Worm (Caenorhabditis elegans): Measurements from ENCODE around the gene rfc-2.
"Not testable (repeated sequence)": the region's sequence is repeated elsewhere in the genome, so short reads cannot be mapped to it uniquely, and the experiment has no call there.

rfc-2 gene

ce11 chrIV:1346981-1347380 lies at the start of gene rfc-2:
Gene rfc-2 (plus strand): TSS chrIV:1347314.
- TF ChIP-seq scrt-1 (GFP tag; IDR thresholded peaks at IDR 0.05): no peak
- no peak for TF ChIP-seq B0310.2 (tag; optimal IDR thresholded peaks at IDR 0.05)
- TF ChIP-seq hmbx-1 (tag; optimal IDR thresholded peaks at IDR 0.05): no peak
- no peak for TF ChIP-seq ets-7 (tag; optimal IDR thresholded peaks at IDR 0.05)
- no peak for TF ChIP-seq F13C5.2 (tag; optimal IDR thresholded peaks at IDR 0.05)
- no peak for TF ChIP-seq hmg-4 (GFP tag; optimal IDR thresholded peaks at IDR 0.05)
- no peak for TF ChIP-seq ceh-36 (tag; optimal IDR thresholded peaks at IDR 0.05)
- TF ChIP-seq pes-1 (GFP tag; IDR thresholded peaks at IDR 0.05): no peak
- no peak for TF ChIP-seq tbx-37 (GFP tag; conservative IDR thresholded peaks at IDR 0.05)
- no peak for TF ChIP-seq tra-4 (tag; optimal IDR thresholded peaks at IDR 0.05)
- TF ChIP-seq aly-1 (tag; optimal IDR thresholded peaks at IDR 0.05): no peak
- no peak for TF ChIP-seq tbx-11 (GFP tag; IDR thresholded peaks at IDR 0.05)
- no peak for TF ChIP-seq sea-1 (GFP tag; conservative IDR thresholded peaks at IDR 0.05)
- TF ChIP-seq ama-1 (optimal IDR thresholded peaks at IDR 0.05): no peak
- no peak for TF ChIP-seq ceh-13 (GFP tag; optimal IDR thresholded peaks at IDR 0.05)
- no peak for TF ChIP-seq hnd-1 (tag; optimal IDR thresholded peaks at IDR 0.05)
- no peak for TF ChIP-seq flt-1 (GFP tag; IDR thresholded peaks at IDR 0.05)

- no peak for TF ChIP-seq sea-1 (GFP tag; conservative IDR thresholded peaks at IDR 0.05)
- no peak for TF ChIP-seq hmbx-1 (tag; optimal IDR thresholded peaks at IDR 0.05)
- TF ChIP-seq ama-1 (optimal IDR thresholded peaks at IDR 0.05): no peak
- TF ChIP-seq tra-4 (tag; optimal IDR thresholded peaks at IDR 0.05): no peak
- no peak for TF ChIP-seq tbx-11 (GFP tag; IDR thresholded peaks at IDR 0.05)
- TF ChIP-seq flt-1 (GFP tag; IDR thresholded peaks at IDR 0.05): no peak
- TF ChIP-seq ceh-36 (tag; optimal IDR thresholded peaks at IDR 0.05): no peak
- TF ChIP-seq B0310.2 (tag; optimal IDR thresholded peaks at IDR 0.05): no peak
- no peak for TF ChIP-seq hmg-4 (GFP tag; optimal IDR thresholded peaks at IDR 0.05)
- no peak for TF ChIP-seq hnd-1 (tag; optimal IDR thresholded peaks at IDR 0.05)
- TF ChIP-seq ceh-13 (GFP tag; optimal IDR thresholded peaks at IDR 0.05): no peak
- no peak for TF ChIP-seq tbx-37 (GFP tag; conservative IDR thresholded peaks at IDR 0.05)
- no peak for TF ChIP-seq pes-1 (GFP tag; IDR thresholded peaks at IDR 0.05)
- no peak for TF ChIP-seq scrt-1 (GFP tag; IDR thresholded peaks at IDR 0.05)
- no peak for TF ChIP-seq F13C5.2 (tag; optimal IDR thresholded peaks at IDR 0.05)
- no peak for TF ChIP-seq aly-1 (tag; optimal IDR thresholded peaks at IDR 0.05)
- no peak for TF ChIP-seq ets-7 (tag; optimal IDR thresholded peaks at IDR 0.05)
Observed at ce11 chrIV:1298984-1299383, 48.1 kb upstream of the rfc-2 start.

ce11 chrIV:1309600-1310207 lies 37.4 kb upstream of the rfc-2 start, which contains the start of the genes ddx-46 and F53H1.4:
Gene ddx-46 (minus strand): TSS chrIV:1309650.
Gene F53H1.4 (plus strand): TSS chrIV:1310166.
- 0 out of 2 replicates have a peak, but pooled peaks have one; percentile 39 for TF ChIP-seq pes-1 (GFP tag; IDR thresholded peaks at IDR 0.05)
- TF ChIP-seq ama-1 (optimal IDR thresholded peaks at IDR 0.05): no peak

ce11 chrIV:1310337-1310736 lies 36.8 kb upstream of the rfc-2 start:
- TF ChIP-seq tbx-11 (GFP tag; IDR thresholded peaks at IDR 0.05) (no peak), flt-1 (GFP tag; IDR thresholded peaks at IDR 0.05) (no peak), B0310.2 (tag; optimal IDR thresholded peaks at IDR 0.05) (no peak), hmg-4 (GFP tag; optimal IDR thresholded peaks at IDR 0.05) (no peak)

- no peak for TF ChIP-seq hnd-1 (tag; optimal IDR thresholded peaks at IDR 0.05)
- TF ChIP-seq aly-1 (tag; optimal IDR thresholded peaks at IDR 0.05): no peak
- TF ChIP-seq F13C5.2 (tag; optimal IDR thresholded peaks at IDR 0.05): no peak
- no peak for TF ChIP-seq tra-4 (tag; optimal IDR thresholded peaks at IDR 0.05)
- TF ChIP-seq ama-1 (optimal IDR thresholded peaks at IDR 0.05): no peak
- no peak for TF ChIP-seq B0310.2 (tag; optimal IDR thresholded peaks at IDR 0.05)
- no peak for TF ChIP-seq scrt-1 (GFP tag; IDR thresholded peaks at IDR 0.05)
- no peak for TF ChIP-seq hmg-4 (GFP tag; optimal IDR thresholded peaks at IDR 0.05)
- no peak for TF ChIP-seq ets-7 (tag; optimal IDR thresholded peaks at IDR 0.05)
- TF ChIP-seq ceh-36 (tag; optimal IDR thresholded peaks at IDR 0.05): no peak
- TF ChIP-seq flt-1 (GFP tag; IDR thresholded peaks at IDR 0.05): no peak
- TF ChIP-seq tbx-11 (GFP tag; IDR thresholded peaks at IDR 0.05): no peak
- no peak for TF ChIP-seq hmbx-1 (tag; optimal IDR thresholded peaks at IDR 0.05)
- no peak for TF ChIP-seq ceh-13 (GFP tag; optimal IDR thresholded peaks at IDR 0.05)
- TF ChIP-seq sea-1 (GFP tag; conservative IDR thresholded peaks at IDR 0.05): no peak
- no peak for TF ChIP-seq tbx-37 (GFP tag; conservative IDR thresholded peaks at IDR 0.05)
Observed at ce11 chrIV:1328682-1329212, 18.4 kb upstream of the rfc-2 start, which contains the start of gene F53H1.3. Gene F53H1.3 (plus strand): TSS chrIV:1329162.

ce11 chrIV:1340788-1341187 lies 6.3 kb upstream of the rfc-2 start, which contains the start of gene F58F6.6:
Gene F58F6.6 (plus strand): TSS chrIV:1341088.
- TF ChIP-seq ceh-13 (GFP tag; optimal IDR thresholded peaks at IDR 0.05); hmg-4 (GFP tag; optimal IDR thresholded peaks at IDR 0.05); F13C5.2 (tag; optimal IDR thresholded peaks at IDR 0.05): not testable (repeated sequence)

- not testable (repeated sequence) for TF ChIP-seq aly-1 (tag; optimal IDR thresholded peaks at IDR 0.05); tbx-11 (GFP tag; IDR thresholded peaks at IDR 0.05); flt-1 (GFP tag; IDR thresholded peaks at IDR 0.05)
Observed at ce11 chrIV:1343379-1343778, 3.7 kb upstream of the rfc-2 start, which contains the start of gene F58F6.5. Gene F58F6.5 (plus strand): TSS chrIV:1343679.

ce11 chrIV:1349352-1349751 lies 2.2 kb downstream of the rfc-2 start:
- no peak for TF ChIP-seq scrt-1 (GFP tag; IDR thresholded peaks at IDR 0.05)
- no peak for TF ChIP-seq tra-4 (tag; optimal IDR thresholded peaks at IDR 0.05)
- TF ChIP-seq ets-7 (tag; optimal IDR thresholded peaks at IDR 0.05): no peak
- no peak for TF ChIP-seq pes-1 (GFP tag; IDR thresholded peaks at IDR 0.05)
- no peak for TF ChIP-seq flt-1 (GFP tag; IDR thresholded peaks at IDR 0.05)
- no peak for TF ChIP-seq tbx-11 (GFP tag; IDR thresholded peaks at IDR 0.05)
- no peak for TF ChIP-seq ama-1 (optimal IDR thresholded peaks at IDR 0.05)
- TF ChIP-seq ceh-13 (GFP tag; optimal IDR thresholded peaks at IDR 0.05): no peak
- TF ChIP-seq hmbx-1 (tag; optimal IDR thresholded peaks at IDR 0.05): no peak
- no peak for TF ChIP-seq tbx-37 (GFP tag; conservative IDR thresholded peaks at IDR 0.05)
- TF ChIP-seq F13C5.2 (tag; optimal IDR thresholded peaks at IDR 0.05): no peak
- no peak for TF ChIP-seq sea-1 (GFP tag; conservative IDR thresholded peaks at IDR 0.05)
- no peak for TF ChIP-seq ceh-36 (tag; optimal IDR thresholded peaks at IDR 0.05)
- no peak for TF ChIP-seq hnd-1 (tag; optimal IDR thresholded peaks at IDR 0.05)
- TF ChIP-seq B0310.2 (tag; optimal IDR thresholded peaks at IDR 0.05): no peak
- no peak for TF ChIP-seq aly-1 (tag; optimal IDR thresholded peaks at IDR 0.05)

Data from whole organism, early embryonic.